Worm (Caenorhabditis elegans): ENCODE results near the gene msi-1.

DNA sequence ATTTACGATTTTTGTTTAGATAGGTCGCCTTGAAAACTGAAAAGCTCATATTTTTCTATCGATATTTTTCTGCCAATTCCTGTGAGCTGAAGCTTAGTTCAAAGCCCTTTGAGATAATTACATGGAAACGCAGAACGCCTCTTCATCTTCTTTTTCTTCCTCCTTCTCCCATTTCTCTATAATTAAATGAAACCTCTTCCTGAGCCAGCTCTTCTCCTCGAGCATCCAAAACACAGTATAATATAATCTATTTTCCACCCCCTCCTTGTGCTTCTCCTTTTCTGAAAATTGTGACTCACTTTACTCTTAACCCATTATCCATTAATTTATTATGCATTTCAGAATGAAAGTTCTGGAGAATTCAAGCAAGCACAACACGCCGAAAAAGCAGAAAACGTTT lies 19.9 kb downstream of the msi-1 start, which contains the start of gene F37A8.5:
- TF ChIP-seq bed-3 (GFP tag; optimal IDR thresholded peaks at IDR 0.05) (no peak), unc-62 (GFP tag; optimal IDR thresholded peaks at IDR 0.05) (no peak), pha-4 (tag; optimal IDR thresholded peaks at IDR 0.05) (no peak), nhr-12 (tag; optimal IDR thresholded peaks at IDR 0.05) (no peak)

Data from whole organism, mixed stage, embryonic.